Worm (Caenorhabditis elegans) whole organism, L4/young adult: ENCODE measurements around the gene aakg-4.
A peak's percentile ranks its signal among the peaks of the same experiment; 100 is the strongest.

ENCODE experiments used
- dao-5 ChIP-seq: sonication (generic microtip); optimal IDR thresholded peaks from 2 replicates; lab custom pipeline; 2016; ENCODE audit warnings: missing genotype, missing genetic modification characterization, moderate library complexity, missing compliant biosample characterization
- him-1 ChIP-seq: sonication (generic microtip); optimal IDR thresholded peaks from 2 replicates; lab custom pipeline; 2016; ENCODE audit warnings: missing genotype, missing genetic modification reagents, missing genetic modification characterization, missing compliant biosample characterization

- TF ChIP-seq dao-5 (tag; lab: Kevin White, UChicago) (no peak), him-1 (peak; percentile 75)
These were observed 45.7 kb upstream of the aakg-4 start for ce11 chrX:2364703-2365299.
